Worm (Caenorhabditis elegans): Measurements from ENCODE around the gene C31B8.7.

- TF ChIP-seq him-1 (tag; optimal IDR thresholded peaks at IDR 0.05) (no peak), dao-5 (tag; optimal IDR thresholded peaks at IDR 0.05) (no peak)
Measured at ce11 chrV:2912901-2913300, 9.8 kb upstream of the C31B8.7 start, which contains the start of gene C31B8.9.

Data from whole organism, L4/young adult.